Worm (Caenorhabditis elegans) whole organism, L3 larva: ENCODE measurements around the gene trf-1.

ENCODE experiments used
- aly-2 ChIP-seq: fragments of 150-350 bp; optimal IDR thresholded peaks from 2 replicates; lab custom pipeline; 2014; ENCODE audit warnings: missing biosample characterization, missing genetic modification characterization
- ceh-16 ChIP-seq: sonication (generic microtip); optimal IDR thresholded peaks from 2 replicates; lab custom pipeline; 2017; ENCODE audit warnings: missing biosample characterization, missing genetic modification characterization
- ceh-28 ChIP-seq: fragments of 150-350 bp; optimal IDR thresholded peaks from 2 replicates; lab custom pipeline; 2014; ENCODE audit warnings: missing biosample characterization, missing genetic modification reagents, missing genetic modification characterization
- ceh-82 ChIP-seq: fragments of 150-350 bp; optimal IDR thresholded peaks from 2 replicates; lab custom pipeline; 2014; ENCODE audit warnings: missing biosample characterization, missing genetic modification characterization
- ceh-9 ChIP-seq: sonication (generic microtip); optimal IDR thresholded peaks from 2 replicates; lab custom pipeline; 2018; ENCODE audit warnings: missing biosample characterization, missing genetic modification characterization
- elt-1 ChIP-seq: fragments of 150-350 bp; optimal IDR thresholded peaks from 2 replicates; lab custom pipeline; 2014; ENCODE audit warnings: missing biosample characterization, missing genetic modification characterization
- fkh-10 ChIP-seq: sonication (generic microtip); optimal IDR thresholded peaks from 2 replicates; lab custom pipeline; 2017; ENCODE audit warnings: missing biosample characterization, missing genetic modification reagents, missing genetic modification characterization
- mdl-1 ChIP-seq: fragments of 150-350 bp; optimal IDR thresholded peaks from 2 replicates; lab custom pipeline; 2014; ENCODE audit warnings: missing biosample characterization, missing genetic modification characterization
- nhr-23 ChIP-seq: fragments of 150-350 bp; optimal IDR thresholded peaks from 2 replicates; lab custom pipeline; 2014; ENCODE audit warnings: missing biosample characterization, missing genetic modification reagents, missing genetic modification characterization
- nhr-76 ChIP-seq: fragments of 150-350 bp; sonication (generic microtip); optimal IDR thresholded peaks from 5 replicates; lab custom pipeline; 2014; ENCODE audit warnings: missing biosample characterization, missing genetic modification characterization
- pha-4 ChIP-seq: fragments of 150-350 bp; optimal IDR thresholded peaks from 2 replicates; lab custom pipeline; 2014; ENCODE audit warnings: missing biosample characterization, missing genetic modification reagents, missing genetic modification characterization
- pqm-1 ChIP-seq: fragments of 150-350 bp; optimal IDR thresholded peaks from 2 replicates; lab custom pipeline; 2017; ENCODE audit warnings: missing biosample characterization, missing genetic modification characterization, inconsistent platforms
- snpc-4 ChIP-seq: fragments of 150-350 bp; optimal IDR thresholded peaks from 2 replicates; lab custom pipeline; 2014; ENCODE audit warnings: missing biosample characterization, missing genetic modification characterization

- TF ChIP-seq nhr-23 (tag; lab: Kevin White, UChicago), result no peak
- no peak for TF ChIP-seq ceh-82 (tag; lab: Kevin White, UChicago)
- TF ChIP-seq pqm-1 (tag; lab: Kevin White, UChicago), result no peak
- no peak for TF ChIP-seq nhr-76 (tag; lab: Kevin White, UChicago)
- TF ChIP-seq ceh-16 (tag; lab: Kevin White, UChicago), result no peak
- no peak for TF ChIP-seq ceh-28 (tag; lab: Kevin White, UChicago)
- TF ChIP-seq ceh-9 (tag; lab: Kevin White, UChicago), result no peak
- no peak for TF ChIP-seq snpc-4 (tag; lab: Kevin White, UChicago)
- no peak for TF ChIP-seq aly-2
- TF ChIP-seq mdl-1 (tag; lab: Kevin White, UChicago), result no peak
- TF ChIP-seq fkh-10, result no peak
- no peak for TF ChIP-seq elt-1
- TF ChIP-seq pha-4 (tag; lab: Kevin White, UChicago), result no peak
Measured at ce11 chrIII:13455207-13455606, 24.9 kb downstream of the trf-1 start, which contains the start of gene cua-1.
